Worm (Caenorhabditis elegans) whole organism, L1 larva: ENCODE data around the gene F22B3.5.
A peak's percentile ranks its signal among the peaks of the same experiment; 100 is the strongest.

Experiments
- C04F5.9 ChIP-seq: sonication (generic microtip); optimal IDR thresholded peaks from 2 replicates; lab custom pipeline; 2016; ENCODE audit warnings: missing genetic modification characterization, missing compliant biosample characterization
- C16A3.4 ChIP-seq: fragments of 150-350 bp; optimal IDR thresholded peaks from 2 replicates; lab custom pipeline; 2014; ENCODE audit warnings: missing biosample characterization, missing genetic modification characterization
- C34B4.2 ChIP-seq: sonication (generic microtip); optimal IDR thresholded peaks from 2 replicates; lab custom pipeline; 2017; ENCODE audit warnings: mild to moderate bottlenecking, missing genetic modification characterization, missing compliant biosample characterization
- F16B12.6 ChIP-seq: fragments of 150-350 bp; optimal IDR thresholded peaks from 2 replicates; lab custom pipeline; 2014; ENCODE audit warnings: missing biosample characterization, missing genetic modification characterization
- Y116A8C.19 ChIP-seq: sonication (generic microtip); optimal IDR thresholded peaks from 2 replicates; lab custom pipeline; 2016; ENCODE audit warnings: missing compliant biosample characterization, missing genetic modification characterization, borderline replicate concordance
- alr-1 ChIP-seq: fragments of 200-800 bp; sonication (Bioruptor generic); optimal IDR thresholded peaks from 2 replicates; lab custom pipeline; 2018; ENCODE audit warnings: borderline replicate concordance, mild to moderate bottlenecking, missing genetic modification characterization, missing compliant biosample characterization
- aly-2 ChIP-seq: fragments of 150-350 bp; optimal IDR thresholded peaks from 2 replicates; lab custom pipeline; 2014; ENCODE audit warnings: missing biosample characterization, missing genetic modification characterization
- ama-1 ChIP-seq: fragments of 150-350 bp; optimal IDR thresholded peaks from 2 replicates; lab custom pipeline; 2014
- ceh-8 ChIP-seq: fragments of 200-800 bp; sonication (Bioruptor generic); optimal IDR thresholded peaks from 2 replicates; lab custom pipeline; 2018; ENCODE audit warnings: mild to moderate bottlenecking, missing genetic modification characterization, moderate library complexity, missing compliant biosample characterization
- ceh-82 ChIP-seq, 3 experiments: fragments of 150-350 bp in 1 of 3; sonication (generic microtip) in 2 of 3; optimal IDR thresholded peaks; 2 replicates each; lab custom pipeline; 2014 to 2017; ENCODE audit warnings: missing biosample characterization in 3 of 3, missing genetic modification characterization in 3 of 3
- ceh-88 ChIP-seq: fragments of 200-800 bp; sonication (Bioruptor generic); IDR thresholded peaks from 2 replicates; pipeline ENCODE4 v1.3.6; 2022; ENCODE audit warnings: missing genetic modification characterization, missing compliant biosample characterization
- ceh-90 ChIP-seq: sonication (generic microtip); optimal IDR thresholded peaks from 2 replicates; lab custom pipeline; 2016; ENCODE audit warnings: missing genetic modification characterization, missing compliant biosample characterization
- dsc-1 ChIP-seq: sonication (generic microtip); optimal IDR thresholded peaks from 2 replicates; lab custom pipeline; 2016; ENCODE audit warnings: mild to moderate bottlenecking, missing genetic modification characterization, missing compliant biosample characterization
- efl-3 ChIP-seq: fragments of 200-800 bp; sonication (Bioruptor generic); optimal IDR thresholded peaks from 2 replicates; lab custom pipeline; 2018; ENCODE audit warnings: mild to moderate bottlenecking, missing genetic modification characterization, missing compliant biosample characterization
- egl-27 ChIP-seq, 2 experiments: fragments of 150-350 bp in 1 of 2; sonication (generic microtip); optimal IDR thresholded peaks; 3 replicates each; lab custom pipeline; 2017 to 2018; ENCODE audit warnings: missing biosample characterization in 2 of 2, missing genetic modification characterization in 2 of 2, missing genetic modification reagents in 2 of 2
- elt-2 ChIP-seq: sonication (generic microtip); optimal IDR thresholded peaks from 2 replicates; lab custom pipeline; 2016; ENCODE audit warnings: missing genetic modification characterization, mild to moderate bottlenecking, inconsistent platforms, missing compliant biosample characterization, missing genetic modification reagents
- elt-3 ChIP-seq, 6 experiments: fragments of 150-350 bp in 1 of 6; sonication (generic microtip); optimal IDR thresholded peaks; 2 replicates each; lab custom pipeline; 2017 to 2018; ENCODE audit warnings: missing biosample characterization in 6 of 6, missing genetic modification characterization in 6 of 6, inconsistent platforms in 1 of 6
- fkh-4 ChIP-seq: sonication (generic microtip); optimal IDR thresholded peaks from 2 replicates; lab custom pipeline; 2016; ENCODE audit warnings: missing compliant biosample characterization, missing genetic modification characterization, borderline replicate concordance
- fos-1 ChIP-seq: fragments of 150-350 bp; optimal IDR thresholded peaks from 2 replicates; lab custom pipeline; 2014; ENCODE audit warnings: missing biosample characterization, missing genetic modification characterization
- hlh-17 ChIP-seq: fragments of 200-800 bp; sonication (Bioruptor generic); optimal IDR thresholded peaks from 2 replicates; lab custom pipeline; 2018; ENCODE audit warnings: missing genetic modification characterization, mild to moderate bottlenecking, missing compliant biosample characterization, moderate library complexity, borderline replicate concordance
- hpl-2 ChIP-seq: fragments of 150-350 bp; optimal IDR thresholded peaks from 2 replicates; lab custom pipeline; 2014; ENCODE audit warnings: missing biosample characterization, missing genetic modification reagents, missing genetic modification characterization
- jun-1 ChIP-seq: fragments of 150-350 bp; optimal IDR thresholded peaks from 2 replicates; lab custom pipeline; 2014; ENCODE audit warnings: missing biosample characterization, missing genetic modification reagents, missing genetic modification characterization
- lin-14 ChIP-seq: fragments of 200-800 bp; sonication (Bioruptor generic); optimal IDR thresholded peaks from 2 replicates; lab custom pipeline; 2018; ENCODE audit warnings: mild to moderate bottlenecking, missing genetic modification characterization, moderate library complexity, missing compliant biosample characterization
- lsy-2 ChIP-seq, 2 experiments: fragments of 150-350 bp; optimal IDR thresholded peaks; 2 replicates each; lab custom pipeline; 2014; ENCODE audit warnings: missing biosample characterization in 2 of 2, missing genetic modification characterization in 2 of 2
- mef-2 ChIP-seq: fragments of 150-350 bp; optimal IDR thresholded peaks from 2 replicates; lab custom pipeline; 2014; ENCODE audit warnings: missing biosample characterization, missing genetic modification characterization
- mep-1 ChIP-seq: fragments of 150-350 bp; optimal IDR thresholded peaks from 2 replicates; lab custom pipeline; 2014; ENCODE audit warnings: missing biosample characterization, missing genetic modification characterization
- nhr-11 ChIP-seq: fragments of 150-350 bp; optimal IDR thresholded peaks from 2 replicates; lab custom pipeline; 2014; ENCODE audit warnings: missing biosample characterization, missing genetic modification characterization
- nhr-12 ChIP-seq: sonication (generic microtip); optimal IDR thresholded peaks from 2 replicates; lab custom pipeline; 2017; ENCODE audit warnings: missing biosample characterization, missing genetic modification characterization
- nhr-19 ChIP-seq: fragments of 200-800 bp; sonication (Bioruptor generic); conservative IDR thresholded peaks from 2 replicates; pipeline ENCODE4 v1.3.6; 2022; ENCODE audit warnings: missing genetic modification characterization, missing compliant biosample characterization
- nhr-20 ChIP-seq: sonication (generic microtip); optimal IDR thresholded peaks from 2 replicates; lab custom pipeline; 2016; ENCODE audit warnings: mild to moderate bottlenecking, missing genetic modification characterization, missing compliant biosample characterization
- nhr-237 ChIP-seq: fragments of 150-350 bp; optimal IDR thresholded peaks from 2 replicates; lab custom pipeline; 2014; ENCODE audit warnings: missing biosample characterization, missing genetic modification characterization
- nhr-76 ChIP-seq: sonication (generic microtip); optimal IDR thresholded peaks from 2 replicates; lab custom pipeline; 2017; ENCODE audit warnings: missing biosample characterization, missing genetic modification characterization
- nhr-77 ChIP-seq: fragments of 150-350 bp; optimal IDR thresholded peaks from 2 replicates; lab custom pipeline; 2014; ENCODE audit warnings: missing biosample characterization, missing genetic modification characterization
- nhr-84 ChIP-seq: sonication (generic microtip); optimal IDR thresholded peaks from 2 replicates; lab custom pipeline; 2017; ENCODE audit warnings: missing biosample characterization, missing genetic modification characterization
- nhr-85 ChIP-seq: sonication (generic microtip); peaks from one replicate; lab custom pipeline; 2016; ENCODE audit warnings: missing genetic modification characterization, inconsistent platforms, missing compliant biosample characterization
- nhr-90 ChIP-seq: sonication (generic microtip); optimal IDR thresholded peaks from 2 replicates; lab custom pipeline; 2016; ENCODE audit warnings: mild to moderate bottlenecking, missing genetic modification characterization, missing compliant biosample characterization; ENCODE audit not compliant: poor library complexity
- pax-3 ChIP-seq: fragments of 200-800 bp; sonication (Bioruptor generic); optimal IDR thresholded peaks from 2 replicates; lab custom pipeline; 2018; ENCODE audit warnings: mild to moderate bottlenecking, missing genetic modification characterization, moderate library complexity, missing compliant biosample characterization
- pqm-1 ChIP-seq: sonication (generic microtip); optimal IDR thresholded peaks from 3 replicates; lab custom pipeline; 2017; ENCODE audit warnings: missing biosample characterization, missing genetic modification characterization
- skn-1 ChIP-seq: fragments of 150-350 bp; optimal IDR thresholded peaks from 2 replicates; lab custom pipeline; 2014; ENCODE audit warnings: missing biosample characterization, missing genetic modification characterization
- snpc-4 ChIP-seq: fragments of 150-350 bp; optimal IDR thresholded peaks from 2 replicates; lab custom pipeline; 2014; ENCODE audit warnings: missing biosample characterization, missing genetic modification characterization
- sptf-1 ChIP-seq: fragments of 150-350 bp; optimal IDR thresholded peaks from 2 replicates; lab custom pipeline; 2014; ENCODE audit warnings: missing biosample characterization, missing genetic modification characterization
- swsn-7 ChIP-seq: sonication (generic microtip); optimal IDR thresholded peaks from 2 replicates; lab custom pipeline; 2016; ENCODE audit warnings: missing genetic modification characterization, missing compliant biosample characterization
- tbx-2 ChIP-seq: sonication (generic microtip); optimal IDR thresholded peaks from 2 replicates; lab custom pipeline; 2016; ENCODE audit warnings: missing genetic modification characterization, missing compliant biosample characterization
- tlp-1 ChIP-seq: fragments of 150-350 bp; optimal IDR thresholded peaks from 2 replicates; lab custom pipeline; 2014; ENCODE audit warnings: missing biosample characterization, missing genetic modification characterization
- unc-30 ChIP-seq: sonication (generic microtip); optimal IDR thresholded peaks from 2 replicates; lab custom pipeline; 2017; ENCODE audit warnings: missing biosample characterization, missing genetic modification characterization
- vab-15 ChIP-seq: sonication (generic microtip); optimal IDR thresholded peaks from 2 replicates; lab custom pipeline; 2017; ENCODE audit warnings: missing genotype, mild to moderate bottlenecking, missing genetic modification characterization, missing compliant biosample characterization
- xbp-1 ChIP-seq: sonication (generic microtip); optimal IDR thresholded peaks from 2 replicates; lab custom pipeline; 2016; ENCODE audit warnings: missing genetic modification characterization, missing compliant biosample characterization
- zip-4 ChIP-seq: fragments of 200-800 bp; sonication (Bioruptor generic); optimal IDR thresholded peaks from 2 replicates; lab custom pipeline; 2018; ENCODE audit warnings: mild to moderate bottlenecking, missing genetic modification characterization, moderate library complexity, missing compliant biosample characterization
- ztf-4 ChIP-seq: fragments of 150-350 bp; optimal IDR thresholded peaks from 2 replicates; lab custom pipeline; 2014; ENCODE audit warnings: missing biosample characterization, missing genetic modification characterization

Gene F22B3.5

ce11 chrIV:11433709-11434108, 17.1 kb upstream of the F22B3.5 start (continued):
- no peak for TF ChIP-seq ztf-4
- TF ChIP-seq ceh-88 (GFP tag; lab: Robert Waterston, UW) = no peak
- peak; percentile 19 for TF ChIP-seq nhr-237 (tag; lab: Kevin White, UChicago)
- TF ChIP-seq vab-15 (tag; lab: Kevin White, UChicago) = no peak
- TF ChIP-seq tbx-2 (tag; lab: Kevin White, UChicago) = peak; percentile 71
- peak; percentile 91 for TF ChIP-seq lin-14 (GFP tag; lab: Kevin White, UChicago)
- no peak for TF ChIP-seq pax-3 (tag; lab: Kevin White, UChicago)
- peak; percentile 42 for TF ChIP-seq nhr-77 (tag; lab: Kevin White, UChicago)
- TF ChIP-seq tlp-1 (tag; lab: Kevin White, UChicago) = no peak
- no peak for TF ChIP-seq nhr-12 (tag; lab: Kevin White, UChicago)
- TF ChIP-seq nhr-85 (tag; lab: Kevin White, UChicago) = peak; percentile 58
- TF ChIP-seq ceh-90 (tag; lab: Kevin White, UChicago) = no peak
- no peak for TF ChIP-seq ama-1 (lab: Kevin White, UChicago)
- no peak for TF ChIP-seq C34B4.2 (tag; lab: Kevin White, UChicago)
- TF ChIP-seq xbp-1 (tag; lab: Kevin White, UChicago) = peak; percentile 65
- TF ChIP-seq ceh-82 (tag; optimal IDR thresholded peaks at IDR 0.05; lab: Kevin White, UChicago) = peak; percentile 60 to 87 (median 87)
- peak; percentile 67 for TF ChIP-seq snpc-4 (tag; lab: Kevin White, UChicago)
- TF ChIP-seq nhr-84 (tag; lab: Kevin White, UChicago) = no peak
- peak; percentile 13 for TF ChIP-seq mef-2 (tag; lab: Kevin White, UChicago)
- TF ChIP-seq pqm-1 (tag; lab: Kevin White, UChicago) = no peak
- peak; percentile 65 for TF ChIP-seq skn-1 (tag; lab: Kevin White, UChicago)
- TF ChIP-seq elt-3 (tag; optimal IDR thresholded peaks at IDR 0.05; lab: Kevin White, UChicago) = peak in 1 of 6 experiments; percentile 37
- TF ChIP-seq C04F5.9 = peak; percentile 43
- no peak for TF ChIP-seq alr-1 (tag; lab: Kevin White, UChicago)
- TF ChIP-seq nhr-76 (tag; lab: Kevin White, UChicago) = no peak
- peak; percentile 74 for TF ChIP-seq dsc-1
- TF ChIP-seq nhr-19 (GFP tag; lab: Robert Waterston, UW) = peak; percentile 76
- peak; percentile 45 for TF ChIP-seq jun-1 (tag; lab: Kevin White, UChicago)
- no peak for TF ChIP-seq efl-3 (GFP tag; lab: Kevin White, UChicago)
- no peak for TF ChIP-seq hpl-2 (GFP tag; lab: Kevin White, UChicago)
- TF ChIP-seq C16A3.4 (tag; lab: Kevin White, UChicago) = peak; percentile 38
- peak; percentile 88 for TF ChIP-seq mep-1 (tag; lab: Kevin White, UChicago)
- TF ChIP-seq ceh-8 (GFP tag; lab: Kevin White, UChicago) = peak; percentile 27
- peak; percentile 44 for TF ChIP-seq nhr-90 (tag; lab: Kevin White, UChicago)
- no peak for TF ChIP-seq hlh-17 (GFP tag; lab: Kevin White, UChicago)
- TF ChIP-seq Y116A8C.19 (tag; lab: Kevin White, UChicago) = no peak
- TF ChIP-seq fkh-4 (tag; lab: Kevin White, UChicago) = no peak
- no peak for TF ChIP-seq egl-27 (tag; optimal IDR thresholded peaks at IDR 0.05; lab: Kevin White, UChicago)
- TF ChIP-seq lsy-2 (tag; optimal IDR thresholded peaks at IDR 0.05; lab: Kevin White, UChicago) = peak; percentile 76 to 84
- TF ChIP-seq fos-1 (tag; lab: Kevin White, UChicago) = peak; percentile 21
- peak; percentile 78 for TF ChIP-seq swsn-7
- TF ChIP-seq aly-2 (tag; lab: Kevin White, UChicago) = peak; percentile 58
- TF ChIP-seq sptf-1 (tag; lab: Kevin White, UChicago) = no peak
- peak; percentile 15 for TF ChIP-seq zip-4 (GFP tag; lab: Kevin White, UChicago)
- TF ChIP-seq elt-2 (tag; lab: Kevin White, UChicago) = no peak
- TF ChIP-seq nhr-11 (tag; lab: Kevin White, UChicago) = no peak
- TF ChIP-seq F16B12.6 = peak; percentile 38
- TF ChIP-seq nhr-20 = peak; percentile 73
- TF ChIP-seq unc-30 (tag; lab: Kevin White, UChicago) = no peak
